Worm (Caenorhabditis elegans) whole organism, L1 larva: ENCODE data around the gene egl-46.

Source experiments
- ama-1 ChIP-seq: fragments of 150-350 bp; optimal IDR thresholded peaks from 2 replicates; lab custom pipeline; 2014
- ces-1 ChIP-seq: fragments of 150-350 bp; optimal IDR thresholded peaks from 2 replicates; lab custom pipeline; 2014; ENCODE audit warnings: missing biosample characterization, missing genetic modification reagents, missing genetic modification characterization
- mef-2 ChIP-seq: fragments of 150-350 bp; optimal IDR thresholded peaks from 2 replicates; lab custom pipeline; 2014; ENCODE audit warnings: missing biosample characterization, missing genetic modification characterization
- mep-1 ChIP-seq: fragments of 150-350 bp; optimal IDR thresholded peaks from 2 replicates; lab custom pipeline; 2014; ENCODE audit warnings: missing biosample characterization, missing genetic modification characterization
- nhr-11 ChIP-seq: fragments of 150-350 bp; optimal IDR thresholded peaks from 2 replicates; lab custom pipeline; 2014; ENCODE audit warnings: missing biosample characterization, missing genetic modification characterization
- nhr-12 ChIP-seq: sonication (generic microtip); optimal IDR thresholded peaks from 2 replicates; lab custom pipeline; 2017; ENCODE audit warnings: missing biosample characterization, missing genetic modification characterization
- nhr-237 ChIP-seq: fragments of 150-350 bp; optimal IDR thresholded peaks from 2 replicates; lab custom pipeline; 2014; ENCODE audit warnings: missing biosample characterization, missing genetic modification characterization
- nhr-28 ChIP-seq: fragments of 150-350 bp; optimal IDR thresholded peaks from 2 replicates; lab custom pipeline; 2014; ENCODE audit warnings: missing biosample characterization, missing genetic modification characterization
- pqm-1 ChIP-seq: sonication (generic microtip); optimal IDR thresholded peaks from 3 replicates; lab custom pipeline; 2017; ENCODE audit warnings: missing biosample characterization, missing genetic modification characterization
- skn-1 ChIP-seq: fragments of 150-350 bp; optimal IDR thresholded peaks from 2 replicates; lab custom pipeline; 2014; ENCODE audit warnings: missing biosample characterization, missing genetic modification characterization
- sptf-1 ChIP-seq: fragments of 150-350 bp; optimal IDR thresholded peaks from 2 replicates; lab custom pipeline; 2014; ENCODE audit warnings: missing biosample characterization, missing genetic modification characterization
- sup-37 ChIP-seq: fragments of 200-800 bp; sonication (Bioruptor generic); optimal IDR thresholded peaks from 2 replicates; lab custom pipeline; 2018; ENCODE audit warnings: mild to moderate bottlenecking, missing genetic modification characterization, missing compliant biosample characterization
- unc-30 ChIP-seq: sonication (generic microtip); optimal IDR thresholded peaks from 2 replicates; lab custom pipeline; 2017; ENCODE audit warnings: missing biosample characterization, missing genetic modification characterization
- unc-62 ChIP-seq: fragments of 150-350 bp; optimal IDR thresholded peaks from 2 replicates; lab custom pipeline; 2014; ENCODE audit warnings: missing biosample characterization, missing genetic modification reagents, missing genetic modification characterization

DNA sequence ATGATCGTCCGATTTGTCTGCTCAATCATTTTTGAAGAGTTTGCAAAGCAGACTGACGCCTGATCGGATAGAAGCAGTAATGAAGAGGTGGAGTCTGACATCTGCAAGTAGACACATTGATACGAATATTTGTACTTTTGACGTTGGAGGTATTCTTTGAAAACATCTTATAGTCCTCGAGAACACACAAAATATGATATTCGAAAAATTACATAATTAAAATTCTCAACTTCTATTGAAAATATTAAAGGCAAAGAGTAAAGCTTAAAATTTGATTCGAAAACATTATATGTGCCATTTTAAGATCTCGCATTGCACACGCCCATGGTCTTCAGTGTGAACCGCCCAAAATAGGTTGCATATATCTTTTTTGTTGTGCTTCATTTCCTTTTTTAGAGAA is 41.0 kb upstream of the egl-46 start, which contains the start of gene ZC487.2:
- TF ChIP-seq sptf-1 (tag; lab: Kevin White, UChicago): no peak
- TF ChIP-seq sup-37 (GFP tag; lab: Kevin White, UChicago): no peak
- TF ChIP-seq nhr-28 (tag; lab: Kevin White, UChicago): no peak
- no peak for TF ChIP-seq ama-1
- no peak for TF ChIP-seq skn-1 (tag; lab: Kevin White, UChicago)
- TF ChIP-seq nhr-12: no peak
- no peak for TF ChIP-seq unc-30 (tag; lab: Kevin White, UChicago)
- no peak for TF ChIP-seq pqm-1 (tag; lab: Kevin White, UChicago)
- TF ChIP-seq nhr-237 (tag; lab: Kevin White, UChicago): no peak
- TF ChIP-seq unc-62 (GFP tag; lab: Kevin White, UChicago): no peak
- no peak for TF ChIP-seq mef-2 (tag; lab: Kevin White, UChicago)
- TF ChIP-seq ces-1 (GFP tag; lab: Kevin White, UChicago): no peak
- TF ChIP-seq nhr-11: no peak
- no peak for TF ChIP-seq mep-1
